Worm (Caenorhabditis elegans): Measurements from ENCODE around the gene gyg-2.

Gene gyg-2

DNA sequence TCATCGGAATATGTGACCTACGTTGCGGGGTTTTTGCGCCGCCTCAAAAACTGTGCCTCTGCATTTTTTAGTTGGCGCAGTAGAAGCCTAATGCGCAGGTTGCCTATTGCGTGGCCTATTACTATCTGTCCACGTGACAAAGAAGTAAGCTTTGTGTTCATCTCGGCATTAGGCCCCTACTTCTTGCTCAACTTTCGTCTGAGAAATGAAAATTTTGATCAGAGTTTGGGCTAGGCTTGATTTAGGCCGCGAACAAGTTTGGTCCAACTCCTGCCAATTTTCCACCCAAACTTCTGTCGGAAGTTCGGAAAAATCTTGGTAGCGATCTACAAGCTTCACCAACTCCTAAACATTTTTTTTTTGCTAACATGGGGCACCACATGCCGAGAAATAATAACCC, 35.9 kb upstream of the gyg-2 start:
- peak; percentile 42 for TF ChIP-seq nhr-85 (tag)
- TF ChIP-seq sup-37 (GFP tag; optimal IDR thresholded peaks at IDR 0.05), result no peak

DNA sequence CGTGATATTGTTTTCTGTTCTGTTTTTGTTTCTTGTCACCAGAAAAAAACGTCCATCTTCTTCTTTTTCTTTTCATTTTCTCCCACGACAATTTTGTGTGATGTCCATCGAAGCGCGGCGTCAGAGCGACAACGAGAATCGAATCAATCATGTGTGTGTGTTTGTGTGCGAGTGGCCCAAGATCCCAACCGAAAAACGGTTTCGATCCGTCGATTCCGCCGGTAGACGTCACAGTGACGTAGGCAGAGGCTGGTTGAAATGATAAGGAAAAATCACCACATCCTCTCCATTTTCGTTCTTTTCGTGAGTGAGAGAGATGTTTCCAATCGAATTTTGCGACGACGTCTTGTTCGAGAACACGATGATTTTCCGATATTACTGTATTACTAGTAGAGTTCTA, 34.5 kb upstream of the gyg-2 start:
- TF ChIP-seq ztf-11 (tag; optimal IDR thresholded peaks at IDR 0.05), result no peak
- TF ChIP-seq nhr-90 (tag; optimal IDR thresholded peaks at IDR 0.05; ENCODE audit: poor library complexity), result peak; percentile 39
- TF ChIP-seq sox-4 (tag; optimal IDR thresholded peaks at IDR 0.05), result no peak
- TF ChIP-seq blmp-1 (tag; optimal IDR thresholded peaks at IDR 0.05), result peak; percentile 76
- no peak for TF ChIP-seq egl-13 (tag; optimal IDR thresholded peaks at IDR 0.05)
- no peak for TF ChIP-seq nhr-76 (tag; optimal IDR thresholded peaks at IDR 0.05)
- TF ChIP-seq snu-23 (GFP tag; optimal IDR thresholded peaks at IDR 0.05), result peak; percentile 14
- no peak for TF ChIP-seq vab-15 (tag; optimal IDR thresholded peaks at IDR 0.05)
- no peak for TF ChIP-seq ets-5 (GFP tag; IDR thresholded peaks at IDR 0.05)
- TF ChIP-seq lin-35 (GFP tag; optimal IDR thresholded peaks at IDR 0.05), result peak in 1 of 2 experiments; percentile 25
- TF ChIP-seq unc-130 (tag; optimal IDR thresholded peaks at IDR 0.05), result peak; percentile 35
- TF ChIP-seq unc-98 (GFP tag; IDR thresholded peaks at IDR 0.05), result no peak
- TF ChIP-seq nhr-19 (GFP tag; conservative IDR thresholded peaks at IDR 0.05), result peak; percentile 11; the same call in 1 of the 2 replicates
- TF ChIP-seq nhr-85 (tag), result peak; percentile 93
- TF ChIP-seq nhr-20 (tag; optimal IDR thresholded peaks at IDR 0.05), result peak; percentile 44
- TF ChIP-seq ceh-63 (GFP tag; optimal IDR thresholded peaks at IDR 0.05), result no peak
- peak in 1 of 2 experiments; percentile 41 for TF ChIP-seq mdl-1 (tag; optimal IDR thresholded peaks at IDR 0.05)
- no peak for TF ChIP-seq lin-15B (tag; optimal IDR thresholded peaks at IDR 0.05)
- peak in 4 of 6 experiments; percentile 66 to 86 (median 71) for TF ChIP-seq elt-3 (tag; optimal IDR thresholded peaks at IDR 0.05)
- peak in 1 of 2 experiments; percentile 33 for TF ChIP-seq lsy-2 (tag; optimal IDR thresholded peaks at IDR 0.05)
- TF ChIP-seq nhr-71 (tag; optimal IDR thresholded peaks at IDR 0.05), result peak; percentile 53
- peak; percentile 6 for TF ChIP-seq tbx-2 (tag; optimal IDR thresholded peaks at IDR 0.05)
- TF ChIP-seq ztf-4 (tag; optimal IDR thresholded peaks at IDR 0.05), result no peak
- peak; percentile 60 for TF ChIP-seq lin-14 (GFP tag; optimal IDR thresholded peaks at IDR 0.05)

DNA sequence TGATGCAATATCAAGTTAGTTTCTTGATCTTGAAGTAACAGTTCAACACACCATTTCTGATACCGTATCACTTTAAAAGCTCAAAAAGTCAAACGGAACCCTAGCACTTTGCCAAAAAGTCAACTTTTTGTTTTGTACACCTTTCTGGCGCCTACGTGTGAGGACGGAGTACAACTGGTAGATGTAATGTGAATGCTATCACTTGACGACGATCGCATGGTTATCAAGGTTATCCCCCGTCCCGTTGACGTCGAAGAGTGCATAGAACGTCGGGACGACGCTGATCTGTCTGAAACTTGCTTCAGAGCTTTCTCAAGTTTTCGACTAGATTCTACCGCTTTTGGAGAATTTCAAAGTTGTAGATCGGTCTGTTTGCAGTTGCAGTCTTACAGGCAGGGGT, 33.9 kb upstream of the gyg-2 start:
- TF ChIP-seq ceh-63 (GFP tag; optimal IDR thresholded peaks at IDR 0.05) (no peak), xbp-1 (tag; optimal IDR thresholded peaks at IDR 0.05) (no peak), mep-1 (tag; optimal IDR thresholded peaks at IDR 0.05) (no peak), elt-2 (tag; optimal IDR thresholded peaks at IDR 0.05) (no peak), fkh-4 (tag; optimal IDR thresholded peaks at IDR 0.05; ENCODE audit: borderline replicate concordance) (no peak), blmp-1 (tag; optimal IDR thresholded peaks at IDR 0.05) (no peak), mdl-1 (tag; optimal IDR thresholded peaks at IDR 0.05) (no peak), unc-86 (tag; optimal IDR thresholded peaks at IDR 0.05) (no peak), ztf-4 (tag; optimal IDR thresholded peaks at IDR 0.05) (no peak), C34B4.2 (tag; optimal IDR thresholded peaks at IDR 0.05) (no peak), elt-3 (tag; optimal IDR thresholded peaks at IDR 0.05) (peak in 3 of 6 experiments; percentile 2 to 59 (median 46)), zip-4 (GFP tag; optimal IDR thresholded peaks at IDR 0.05) (no peak), ama-1 (optimal IDR thresholded peaks at IDR 0.05) (no peak), hlh-4 (tag; optimal IDR thresholded peaks at IDR 0.05) (no peak), unc-130 (tag; optimal IDR thresholded peaks at IDR 0.05) (peak; percentile 17), unc-30 (tag; optimal IDR thresholded peaks at IDR 0.05) (no peak), ceh-82 (tag; optimal IDR thresholded peaks at IDR 0.05) (no peak), lin-39 (tag; optimal IDR thresholded peaks at IDR 0.05) (no peak), pag-3 (tag; optimal IDR thresholded peaks at IDR 0.05; ENCODE audit: borderline replicate concordance, insufficient read depth) (no peak), nhr-76 (tag; optimal IDR thresholded peaks at IDR 0.05) (no peak), efl-1 (optimal IDR thresholded peaks at IDR 0.05) (no peak), efl-1 (GFP tag; optimal IDR thresholded peaks at IDR 0.05 in 1 of 2) (peak in 1 of 2 experiments; percentile 84), lsy-2 (tag; optimal IDR thresholded peaks at IDR 0.05) (no peak), jun-1 (tag; optimal IDR thresholded peaks at IDR 0.05) (no peak), nhr-12 (tag; optimal IDR thresholded peaks at IDR 0.05) (no peak), lin-35 (GFP tag; optimal IDR thresholded peaks at IDR 0.05) (no peak), sptf-1 (tag; optimal IDR thresholded peaks at IDR 0.05) (no peak)

All from whole organism, L1 larva.